Worm (Caenorhabditis elegans) whole organism, L3 larva: ENCODE results near the gene C16C10.4.

Experiments used
- R02D3.7 ChIP-seq: fragments of 150-350 bp; optimal IDR thresholded peaks from 2 replicates; lab custom pipeline; 2014; ENCODE audit warnings: missing biosample characterization, missing genetic modification characterization
- ZK546.5 ChIP-seq: sonication (generic microtip); optimal IDR thresholded peaks from 2 replicates; lab custom pipeline; 2017; ENCODE audit warnings: missing biosample characterization, missing genetic modification characterization
- aly-2 ChIP-seq: fragments of 150-350 bp; optimal IDR thresholded peaks from 2 replicates; lab custom pipeline; 2014; ENCODE audit warnings: missing biosample characterization, missing genetic modification characterization
- ama-1 ChIP-seq: fragments of 150-350 bp; optimal IDR thresholded peaks from 2 replicates; lab custom pipeline; 2018
- ceh-16 ChIP-seq: sonication (generic microtip); optimal IDR thresholded peaks from 2 replicates; lab custom pipeline; 2017; ENCODE audit warnings: missing biosample characterization, missing genetic modification characterization
- ceh-28 ChIP-seq: fragments of 150-350 bp; optimal IDR thresholded peaks from 2 replicates; lab custom pipeline; 2014; ENCODE audit warnings: missing biosample characterization, missing genetic modification reagents, missing genetic modification characterization
- ceh-82 ChIP-seq: fragments of 150-350 bp; optimal IDR thresholded peaks from 2 replicates; lab custom pipeline; 2014; ENCODE audit warnings: missing biosample characterization, missing genetic modification characterization
- egl-27 ChIP-seq: sonication (generic microtip); optimal IDR thresholded peaks from 4 replicates; lab custom pipeline; 2017; ENCODE audit warnings: missing biosample characterization, missing genetic modification reagents, missing genetic modification characterization
- egl-5 ChIP-seq: fragments of 150-350 bp; optimal IDR thresholded peaks from 2 replicates; lab custom pipeline; 2017; ENCODE audit warnings: missing biosample characterization, missing genetic modification reagents, missing genetic modification characterization, inconsistent platforms
- elt-1 ChIP-seq: fragments of 150-350 bp; optimal IDR thresholded peaks from 2 replicates; lab custom pipeline; 2014; ENCODE audit warnings: missing biosample characterization, missing genetic modification characterization
- elt-2 ChIP-seq: sonication (generic microtip); optimal IDR thresholded peaks from 2 replicates; lab custom pipeline; 2016; ENCODE audit warnings: missing genetic modification reagents, mild to moderate bottlenecking, missing genetic modification characterization, missing compliant biosample characterization
- elt-3 ChIP-seq, 3 experiments: fragments of 150-350 bp in 1 of 3; sonication (generic microtip) in 2 of 3; optimal IDR thresholded peaks; 2 replicates in 2 of 3; 4 replicates in 1 of 3; lab custom pipeline; 2014 to 2017; ENCODE audit warnings: missing biosample characterization in 3 of 3, missing genetic modification characterization in 3 of 3
- fkh-10 ChIP-seq: sonication (generic microtip); optimal IDR thresholded peaks from 2 replicates; lab custom pipeline; 2017; ENCODE audit warnings: missing biosample characterization, missing genetic modification reagents, missing genetic modification characterization
- fkh-2 ChIP-seq: fragments of 150-350 bp; optimal IDR thresholded peaks from 2 replicates; lab custom pipeline; 2014; ENCODE audit warnings: missing biosample characterization, missing genetic modification reagents, missing genetic modification characterization
- fos-1 ChIP-seq: fragments of 150-350 bp; optimal IDR thresholded peaks from 2 replicates; lab custom pipeline; 2014; ENCODE audit warnings: missing biosample characterization, missing genetic modification characterization
- hmg-11 ChIP-seq: sonication (generic microtip); optimal IDR thresholded peaks from 2 replicates; lab custom pipeline; 2016; ENCODE audit warnings: missing genetic modification characterization, missing compliant biosample characterization
- jun-1 ChIP-seq: fragments of 150-350 bp; optimal IDR thresholded peaks from 2 replicates; lab custom pipeline; 2014; ENCODE audit warnings: missing biosample characterization, missing genetic modification reagents, missing genetic modification characterization
- lin-15B ChIP-seq: fragments of 150-350 bp; optimal IDR thresholded peaks from 2 replicates; lab custom pipeline; 2014; ENCODE audit warnings: missing biosample characterization, missing genetic modification characterization
- lin-39 ChIP-seq: fragments of 150-350 bp; optimal IDR thresholded peaks from 2 replicates; lab custom pipeline; 2018; ENCODE audit warnings: missing biosample characterization, missing genetic modification reagents, missing genetic modification characterization
- lsy-12 ChIP-seq: sonication (generic microtip); optimal IDR thresholded peaks from 2 replicates; lab custom pipeline; 2016; ENCODE audit warnings: mild to moderate bottlenecking, missing genetic modification characterization, missing compliant biosample characterization
- mdl-1 ChIP-seq: fragments of 150-350 bp; optimal IDR thresholded peaks from 2 replicates; lab custom pipeline; 2014; ENCODE audit warnings: missing biosample characterization, missing genetic modification characterization
- mml-1 ChIP-seq: fragments of 150-350 bp; sonication (generic microtip); optimal IDR thresholded peaks from 3 replicates; lab custom pipeline; 2014; ENCODE audit warnings: missing biosample characterization, missing genetic modification characterization
- nfya-1 ChIP-seq: sonication (generic microtip); optimal IDR thresholded peaks from 2 replicates; lab custom pipeline; 2017; ENCODE audit warnings: missing genetic modification characterization, mild to moderate bottlenecking, missing compliant biosample characterization, antibody characterized with exemption, moderate library complexity; ENCODE audit not compliant: insufficient read depth
- nhr-12 ChIP-seq: fragments of 150-350 bp; optimal IDR thresholded peaks from 2 replicates; lab custom pipeline; 2014; ENCODE audit warnings: missing biosample characterization, missing genetic modification characterization
- nhr-23 ChIP-seq: fragments of 150-350 bp; optimal IDR thresholded peaks from 2 replicates; lab custom pipeline; 2014; ENCODE audit warnings: missing biosample characterization, missing genetic modification reagents, missing genetic modification characterization
- nhr-237 ChIP-seq: fragments of 150-350 bp; optimal IDR thresholded peaks from 2 replicates; lab custom pipeline; 2014; ENCODE audit warnings: missing biosample characterization, missing genetic modification characterization
- nhr-25 ChIP-seq: sonication (generic microtip); optimal IDR thresholded peaks from 2 replicates; lab custom pipeline; 2017; ENCODE audit warnings: missing biosample characterization, missing genetic modification characterization
- nhr-28 ChIP-seq: fragments of 150-350 bp; optimal IDR thresholded peaks from 2 replicates; lab custom pipeline; 2014; ENCODE audit warnings: missing biosample characterization, missing genetic modification characterization
- nhr-43 ChIP-seq: sonication (generic microtip); optimal IDR thresholded peaks from 2 replicates; lab custom pipeline; 2016; ENCODE audit warnings: mild to moderate bottlenecking, missing genetic modification characterization, missing compliant biosample characterization; ENCODE audit not compliant: poor library complexity, severe bottlenecking
- nhr-67 ChIP-seq: fragments of 150-350 bp; optimal IDR thresholded peaks from 2 replicates; lab custom pipeline; 2014; ENCODE audit warnings: missing biosample characterization, missing genetic modification characterization
- nhr-76 ChIP-seq: fragments of 150-350 bp; sonication (generic microtip); optimal IDR thresholded peaks from 5 replicates; lab custom pipeline; 2014; ENCODE audit warnings: missing biosample characterization, missing genetic modification characterization
- pha-4 ChIP-seq: fragments of 150-350 bp; optimal IDR thresholded peaks from 2 replicates; lab custom pipeline; 2014; ENCODE audit warnings: missing biosample characterization, missing genetic modification reagents, missing genetic modification characterization
- pqm-1 ChIP-seq: fragments of 150-350 bp; optimal IDR thresholded peaks from 2 replicates; lab custom pipeline; 2017; ENCODE audit warnings: missing biosample characterization, missing genetic modification characterization, inconsistent platforms
- sea-2 ChIP-seq: fragments of 150-350 bp; sonication (generic microtip); optimal IDR thresholded peaks from 4 replicates; lab custom pipeline; 2014; ENCODE audit warnings: missing biosample characterization, missing genetic modification reagents, missing genetic modification characterization
- skn-1 ChIP-seq: fragments of 150-350 bp; optimal IDR thresholded peaks from 2 replicates; lab custom pipeline; 2014; ENCODE audit warnings: missing biosample characterization, missing genetic modification characterization
- snpc-4 ChIP-seq: fragments of 150-350 bp; optimal IDR thresholded peaks from 2 replicates; lab custom pipeline; 2014; ENCODE audit warnings: missing biosample characterization, missing genetic modification characterization
- unc-39 ChIP-seq: sonication (generic microtip); optimal IDR thresholded peaks from 4 replicates; lab custom pipeline; 2017; ENCODE audit warnings: missing biosample characterization, missing genetic modification characterization
- unc-62 ChIP-seq: fragments of 150-350 bp; sonication (generic microtip); optimal IDR thresholded peaks from 4 replicates; lab custom pipeline; 2014; ENCODE audit warnings: missing biosample characterization, missing genetic modification reagents, missing genetic modification characterization
- zag-1 ChIP-seq: fragments of 150-350 bp; optimal IDR thresholded peaks from 2 replicates; lab custom pipeline; 2014; ENCODE audit warnings: missing biosample characterization, missing genetic modification characterization
- ztf-11 ChIP-seq: fragments of 150-350 bp; optimal IDR thresholded peaks from 2 replicates; lab custom pipeline; 2014; ENCODE audit warnings: missing biosample characterization, missing genetic modification characterization
- ztf-4 ChIP-seq: fragments of 150-350 bp; optimal IDR thresholded peaks from 2 replicates; lab custom pipeline; 2014; ENCODE audit warnings: missing biosample characterization, missing genetic modification characterization

Gene C16C10.4

DNA sequence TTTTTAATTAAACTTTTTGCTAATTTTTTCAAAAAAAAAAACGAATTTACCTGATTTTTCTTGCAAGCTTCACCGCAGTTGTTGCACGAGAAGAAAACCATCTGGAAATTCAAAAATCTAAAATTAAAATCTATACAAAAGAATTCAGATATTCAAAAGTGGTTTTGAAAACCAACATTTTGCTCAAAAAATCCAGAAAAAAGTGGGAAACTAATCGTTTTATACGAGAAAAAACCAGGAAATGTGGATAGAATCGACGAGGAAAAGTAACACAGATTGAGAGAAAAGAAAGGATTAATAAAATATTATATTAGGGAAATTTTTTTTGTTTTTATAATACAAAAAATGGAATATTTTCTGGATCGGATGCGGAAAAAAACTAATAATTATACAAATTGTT, 7.1 kb upstream of the C16C10.4 start, which contains the start of gene C16C10.8:
Gene C16C10.8 (minus strand): TSS at position 101 of the 400 bp plus-strand sequence.
- TF ChIP-seq unc-62 (GFP tag; lab: Kevin White, UChicago) (no peak), mml-1 (tag; lab: Kevin White, UChicago) (no peak), ceh-82 (tag; lab: Kevin White, UChicago) (no peak), elt-3 (tag; optimal IDR thresholded peaks at IDR 0.05; lab: Kevin White, UChicago) (no peak), pqm-1 (no peak), lin-39 (tag; lab: Kevin White, UChicago) (no peak), ceh-16 (no peak), nhr-67 (tag; lab: Kevin White, UChicago) (no peak), skn-1 (no peak), fkh-2 (tag; lab: Kevin White, UChicago) (no peak), R02D3.7 (no peak), nhr-25 (tag; lab: Kevin White, UChicago) (no peak), ama-1 (lab: Kevin White, UChicago) (no peak), zag-1 (tag; lab: Kevin White, UChicago) (no peak), fos-1 (tag; lab: Kevin White, UChicago) (no peak), egl-5 (no peak), lsy-12 (tag; lab: Kevin White, UChicago) (no peak), sea-2 (no peak), unc-39 (tag; lab: Kevin White, UChicago) (no peak), nhr-23 (tag; lab: Kevin White, UChicago) (no peak)

DNA sequence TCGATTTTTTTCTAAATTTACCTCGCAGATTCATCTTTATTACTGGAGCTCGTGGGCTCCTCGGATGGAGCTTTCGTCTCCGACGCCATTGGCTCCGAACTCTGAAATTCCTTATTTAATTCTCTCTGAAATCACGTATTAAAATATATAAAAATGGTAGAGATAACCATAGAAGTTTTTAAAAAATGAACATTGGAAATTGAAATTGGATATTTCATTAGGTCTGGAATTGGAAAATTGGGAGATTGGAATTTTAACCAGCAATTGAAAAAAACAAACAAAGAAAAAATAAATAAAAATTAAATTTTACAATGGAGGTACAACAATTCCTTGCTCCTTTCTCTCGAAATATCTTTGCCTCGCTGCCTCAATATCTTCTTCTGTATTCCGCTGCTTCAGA, 4.4 kb upstream of the C16C10.4 start, which contains the start of gene rnf-5:
Gene rnf-5 (minus strand): TSS at position 101 of the 400 bp plus-strand sequence.
- TF ChIP-seq ztf-4 (no peak), egl-27 (tag; lab: Kevin White, UChicago) (no peak), nhr-12 (tag; lab: Kevin White, UChicago) (no peak), egl-5 (no peak), elt-1 (tag; lab: Kevin White, UChicago) (no peak), skn-1 (no peak), fkh-2 (tag; lab: Kevin White, UChicago) (no peak), unc-62 (GFP tag; lab: Kevin White, UChicago) (no peak), R02D3.7 (no peak), lin-39 (tag; lab: Kevin White, UChicago) (no peak), ama-1 (lab: Kevin White, UChicago) (no peak), zag-1 (tag; lab: Kevin White, UChicago) (no peak), ztf-11 (no peak), nhr-43 (tag; lab: Kevin White, UChicago) (no peak), ZK546.5 (no peak), aly-2 (no peak), nhr-25 (tag; lab: Kevin White, UChicago) (no peak), fos-1 (tag; lab: Kevin White, UChicago) (no peak)
- TF ChIP-seq, all 47 proteins: peak for 0

DNA sequence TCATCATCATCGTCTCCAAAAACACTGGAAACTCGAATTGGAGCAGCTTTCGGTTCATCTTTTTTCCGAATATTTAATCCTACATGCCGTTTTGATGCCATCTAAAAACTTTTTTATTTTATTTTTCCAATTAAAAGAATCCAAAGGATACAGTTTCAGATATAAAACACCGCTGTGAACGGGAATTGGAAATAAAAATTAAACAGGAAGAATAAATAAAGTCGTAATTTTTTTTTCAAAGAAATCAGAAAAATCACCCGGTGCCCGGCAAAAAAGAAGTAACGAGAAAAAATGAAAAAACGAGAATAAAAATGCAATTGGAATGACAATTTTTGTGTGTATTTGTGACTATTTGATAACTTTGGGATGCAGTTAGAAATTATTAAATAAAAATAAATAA, 2.5 kb upstream of the C16C10.4 start, which contains the start of gene ccdc-55:
Gene ccdc-55 (minus strand): TSS at position 101 of the 400 bp plus-strand sequence.
- TF ChIP-seq nhr-237 (tag; lab: Kevin White, UChicago) (no peak), nhr-67 (tag; lab: Kevin White, UChicago) (no peak), egl-5 (no peak), ceh-28 (tag; lab: Kevin White, UChicago) (no peak), fkh-10 (GFP tag; lab: Kevin White, UChicago) (no peak), lin-39 (tag; lab: Kevin White, UChicago) (no peak), mml-1 (tag; lab: Kevin White, UChicago) (no peak), unc-39 (tag; lab: Kevin White, UChicago) (no peak), unc-62 (GFP tag; lab: Kevin White, UChicago) (no peak), mdl-1 (tag; lab: Kevin White, UChicago) (no peak), elt-2 (tag; lab: Kevin White, UChicago) (no peak)

DNA sequence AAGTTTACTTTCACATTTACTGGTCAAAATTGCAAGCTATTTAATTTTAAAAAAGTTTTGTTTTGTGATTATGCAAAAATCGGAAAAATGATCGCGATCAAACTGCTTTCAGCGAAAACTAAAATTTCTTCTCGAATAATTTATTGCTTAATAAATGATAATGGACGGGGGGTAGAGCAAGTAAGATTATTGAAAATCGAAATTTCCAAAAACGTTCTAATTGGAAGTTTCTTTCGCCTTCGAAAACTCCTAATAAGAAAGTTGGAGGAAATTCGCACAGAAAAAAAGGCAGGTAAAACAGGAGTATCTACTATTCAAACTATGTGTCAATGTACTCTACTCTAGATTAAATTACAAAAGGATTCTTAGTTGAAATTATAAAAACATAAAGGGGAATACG, 1.1 kb downstream of the C16C10.4 start:
- TF ChIP-seq nhr-25 (tag; lab: Kevin White, UChicago) (no peak), ztf-4 (no peak), aly-2 (no peak), nhr-76 (tag; lab: Kevin White, UChicago) (no peak), hmg-11 (tag; lab: Kevin White, UChicago) (no peak), pha-4 (tag; lab: Kevin White, UChicago) (no peak), nfya-1 (no peak), lin-15B (tag; lab: Kevin White, UChicago) (no peak), ama-1 (lab: Kevin White, UChicago) (no peak), lin-39 (tag; lab: Kevin White, UChicago) (no peak), lsy-12 (tag; lab: Kevin White, UChicago) (no peak), nhr-28 (tag; lab: Kevin White, UChicago) (no peak), ztf-11 (no peak), nhr-237 (tag; lab: Kevin White, UChicago) (no peak), snpc-4 (tag; lab: Kevin White, UChicago) (no peak), ceh-28 (tag; lab: Kevin White, UChicago) (no peak), pqm-1 (no peak), mml-1 (tag; lab: Kevin White, UChicago) (no peak), jun-1 (tag; lab: Kevin White, UChicago) (no peak)
